Worm (Caenorhabditis elegans): Measurements from ENCODE around the gene nid-1.

DNA sequence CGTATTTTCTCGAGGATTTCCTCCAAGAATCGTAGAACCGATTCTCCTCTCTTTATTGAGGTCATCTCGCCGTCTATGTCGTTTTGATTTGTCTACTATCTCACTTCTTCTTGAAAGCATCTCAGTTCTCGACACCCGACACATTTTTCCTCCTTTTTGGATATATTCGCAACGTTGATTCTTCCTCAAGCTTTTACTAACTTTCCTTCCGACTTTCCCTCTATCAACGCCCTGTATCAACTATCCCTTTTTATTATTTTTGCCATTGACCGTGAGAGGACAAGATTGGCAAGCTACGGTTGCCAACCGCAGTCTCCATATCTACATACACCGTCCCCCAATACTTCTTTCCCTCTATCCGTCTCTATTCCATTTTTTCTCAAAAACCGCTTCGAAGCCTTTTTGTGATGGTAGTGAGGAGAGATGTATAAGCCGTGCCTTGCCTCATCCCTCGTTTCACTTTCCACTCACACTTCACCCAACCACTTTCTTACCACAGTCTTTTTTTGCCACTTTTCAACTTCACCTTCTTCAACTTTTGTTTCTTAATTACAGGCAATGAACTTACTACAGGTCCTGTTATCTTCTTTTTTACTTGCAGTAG lies 19.1 kb downstream of the nid-1 start, which contains the start of gene T16G1.2:
- no peak for TF ChIP-seq dao-5 (tag; optimal IDR thresholded peaks at IDR 0.05)
- no peak for TF ChIP-seq him-1 (tag; optimal IDR thresholded peaks at IDR 0.05)
